Worm (Caenorhabditis elegans) whole organism, mixed stage, embryonic: Measurements from ENCODE around the gene nspc-4.
"Not testable (repeated sequence)": the region's sequence is repeated elsewhere in the genome, so short reads cannot be mapped to it uniquely, and the experiment has no call there.

Experiments
- M03D4.4 ChIP-seq: sonication (generic microtip); optimal IDR thresholded peaks from 2 replicates; lab custom pipeline; 2017; ENCODE audit warnings: mild to moderate bottlenecking, missing genetic modification characterization, missing compliant biosample characterization
- bed-3 ChIP-seq: fragments of 200-800 bp; sonication (Bioruptor generic); optimal IDR thresholded peaks from 3 replicates; lab custom pipeline; 2018; ENCODE audit warnings: mild to moderate bottlenecking, missing genetic modification characterization, moderate library complexity, missing compliant biosample characterization
- ceh-39 ChIP-seq: fragments of 150-350 bp; optimal IDR thresholded peaks from 2 replicates; lab custom pipeline; 2014; ENCODE audit warnings: missing biosample characterization, missing genetic modification characterization
- ceh-83 ChIP-seq: fragments of 200-800 bp; sonication (Bioruptor generic); optimal IDR thresholded peaks from 2 replicates; lab custom pipeline; 2018; ENCODE audit warnings: mild to moderate bottlenecking, missing genetic modification characterization, missing compliant biosample characterization
- drap-1 ChIP-seq: fragments of 200-800 bp; sonication (Bioruptor generic); optimal IDR thresholded peaks from 3 replicates; lab custom pipeline; 2018; ENCODE audit warnings: mild to moderate bottlenecking, missing genetic modification characterization, missing compliant biosample characterization
- elt-1 ChIP-seq: sonication (generic microtip); optimal IDR thresholded peaks from 2 replicates; lab custom pipeline; 2017; ENCODE audit warnings: missing genetic modification characterization, mild to moderate bottlenecking, missing compliant biosample characterization, antibody characterized with exemption, moderate library complexity, borderline replicate concordance; ENCODE audit not compliant: insufficient read depth
- elt-3 ChIP-seq: fragments of 150-350 bp; optimal IDR thresholded peaks from 2 replicates; lab custom pipeline; 2014; ENCODE audit warnings: missing biosample characterization, missing genetic modification characterization
- ham-2 ChIP-seq: fragments of 200-800 bp; sonication (Bioruptor generic); optimal IDR thresholded peaks from 2 replicates; lab custom pipeline; 2018; ENCODE audit warnings: mild to moderate bottlenecking, missing genetic modification characterization, missing compliant biosample characterization
- hlh-1 ChIP-seq: fragments of 150-350 bp; optimal IDR thresholded peaks from 2 replicates; lab custom pipeline; 2014; ENCODE audit warnings: missing biosample characterization, missing genetic modification reagents, missing genetic modification characterization
- lin-13 ChIP-seq: fragments of 150-350 bp; optimal IDR thresholded peaks from 2 replicates; lab custom pipeline; 2014; ENCODE audit warnings: missing biosample characterization, missing genetic modification characterization
- lin-32 ChIP-seq: fragments of 200-800 bp; sonication (Bioruptor generic); optimal IDR thresholded peaks from 2 replicates; lab custom pipeline; 2018; ENCODE audit warnings: mild to moderate bottlenecking, missing genetic modification characterization, missing compliant biosample characterization
- lsy-2 ChIP-seq: fragments of 150-350 bp; optimal IDR thresholded peaks from 2 replicates; lab custom pipeline; 2014; ENCODE audit warnings: missing biosample characterization, missing genetic modification characterization
- mab-5 ChIP-seq: fragments of 150-350 bp; optimal IDR thresholded peaks from 2 replicates; lab custom pipeline; 2014; ENCODE audit warnings: missing biosample characterization, missing genetic modification characterization
- mep-1 ChIP-seq: fragments of 150-350 bp; optimal IDR thresholded peaks from 2 replicates; lab custom pipeline; 2017; ENCODE audit warnings: missing biosample characterization, missing genetic modification reagents, missing genetic modification characterization, inconsistent platforms
- mls-2 ChIP-seq: sonication (generic microtip); optimal IDR thresholded peaks from 2 replicates; lab custom pipeline; 2016; ENCODE audit warnings: mild to moderate bottlenecking, missing genetic modification characterization, moderate library complexity, missing compliant biosample characterization
- nhr-12 ChIP-seq: fragments of 150-350 bp; optimal IDR thresholded peaks from 2 replicates; lab custom pipeline; 2014; ENCODE audit warnings: missing biosample characterization, missing genetic modification characterization
- nhr-2 ChIP-seq: fragments of 150-350 bp; optimal IDR thresholded peaks from 2 replicates; lab custom pipeline; 2014; ENCODE audit warnings: missing biosample characterization, missing genetic modification characterization
- nhr-237 ChIP-seq: fragments of 150-350 bp; optimal IDR thresholded peaks from 2 replicates; lab custom pipeline; 2014; ENCODE audit warnings: missing biosample characterization, missing genetic modification characterization
- nhr-28 ChIP-seq: fragments of 150-350 bp; optimal IDR thresholded peaks from 2 replicates; lab custom pipeline; 2014; ENCODE audit warnings: missing biosample characterization, missing genetic modification characterization
- nhr-76 ChIP-seq: sonication (generic microtip); optimal IDR thresholded peaks from 2 replicates; lab custom pipeline; 2017; ENCODE audit warnings: missing biosample characterization, missing genetic modification characterization
- pha-4 ChIP-seq: fragments of 150-350 bp; optimal IDR thresholded peaks from 2 replicates; lab custom pipeline; 2018; ENCODE audit warnings: missing biosample characterization, missing genetic modification reagents, missing genetic modification characterization
- sem-2 ChIP-seq: fragments of 200-800 bp; sonication (Bioruptor generic); optimal IDR thresholded peaks from 2 replicates; lab custom pipeline; 2018; ENCODE audit warnings: mild to moderate bottlenecking, missing genetic modification characterization, missing compliant biosample characterization
- snpc-4 ChIP-seq: fragments of 150-350 bp; optimal IDR thresholded peaks from 2 replicates; lab custom pipeline; 2014; ENCODE audit warnings: missing biosample characterization, missing genetic modification characterization
- sptf-1 ChIP-seq: sonication (generic microtip); optimal IDR thresholded peaks from 2 replicates; lab custom pipeline; 2017; ENCODE audit warnings: mild to moderate bottlenecking, missing genetic modification characterization, moderate library complexity, missing compliant biosample characterization
- tbx-8 ChIP-seq: fragments of 200-800 bp; sonication (Bioruptor generic); optimal IDR thresholded peaks from 2 replicates; lab custom pipeline; 2018; ENCODE audit warnings: mild to moderate bottlenecking, missing genetic modification characterization, moderate library complexity, missing compliant biosample characterization
- unc-120 ChIP-seq: sonication (generic microtip); optimal IDR thresholded peaks from 2 replicates; lab custom pipeline; 2017; ENCODE audit warnings: missing genetic modification characterization, missing compliant biosample characterization; ENCODE audit not compliant: poor library complexity, severe bottlenecking
- unc-39 ChIP-seq: fragments of 150-350 bp; optimal IDR thresholded peaks from 2 replicates; lab custom pipeline; 2014; ENCODE audit warnings: missing biosample characterization, missing genetic modification characterization
- unc-62 ChIP-seq: fragments of 150-350 bp; optimal IDR thresholded peaks from 2 replicates; lab custom pipeline; 2014; ENCODE audit warnings: missing biosample characterization, missing genetic modification reagents, missing genetic modification characterization
- zip-8 ChIP-seq: fragments of 150-350 bp; optimal IDR thresholded peaks from 2 replicates; lab custom pipeline; 2014; ENCODE audit warnings: missing biosample characterization, missing genetic modification characterization
- ztf-11 ChIP-seq: fragments of 150-350 bp; optimal IDR thresholded peaks from 2 replicates; lab custom pipeline; 2014; ENCODE audit warnings: missing biosample characterization, missing genetic modification characterization

The nspc-4 gene

DNA sequence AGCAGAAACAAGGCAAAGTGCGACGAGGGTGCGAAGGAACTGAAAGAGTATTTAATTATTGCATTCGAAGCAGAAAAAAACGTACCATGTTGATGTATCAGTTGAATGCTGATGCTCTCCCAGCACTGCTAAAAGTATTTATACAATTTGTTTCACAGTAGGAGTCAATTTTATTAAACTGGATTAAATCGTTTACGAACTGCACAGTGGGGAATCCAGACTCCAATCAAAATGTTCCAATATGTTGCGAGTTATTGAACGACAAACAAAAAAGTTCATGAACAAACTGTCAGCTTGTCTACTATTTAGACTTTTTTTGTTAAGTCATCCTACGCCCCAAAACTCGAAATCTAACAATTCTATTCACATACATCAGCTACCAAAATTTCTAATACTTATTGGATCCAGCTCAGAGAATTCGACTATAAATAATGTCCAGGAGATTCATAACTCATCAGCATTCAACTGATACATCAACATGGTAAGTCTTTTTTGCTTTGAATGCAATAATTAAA is at the start of gene nspc-4, which contains the start of gene nspc-5:
nspc-4 (minus strand) TSS at position 101 of the 515 bp plus-strand sequence.
nspc-5 (plus strand) TSS at position 465 of the 515 bp plus-strand sequence.
- not testable (repeated sequence) for TF ChIP-seq nhr-2; tbx-8 (GFP tag; lab: Kevin White, UChicago); mep-1 (tag; lab: Kevin White, UChicago)

DNA sequence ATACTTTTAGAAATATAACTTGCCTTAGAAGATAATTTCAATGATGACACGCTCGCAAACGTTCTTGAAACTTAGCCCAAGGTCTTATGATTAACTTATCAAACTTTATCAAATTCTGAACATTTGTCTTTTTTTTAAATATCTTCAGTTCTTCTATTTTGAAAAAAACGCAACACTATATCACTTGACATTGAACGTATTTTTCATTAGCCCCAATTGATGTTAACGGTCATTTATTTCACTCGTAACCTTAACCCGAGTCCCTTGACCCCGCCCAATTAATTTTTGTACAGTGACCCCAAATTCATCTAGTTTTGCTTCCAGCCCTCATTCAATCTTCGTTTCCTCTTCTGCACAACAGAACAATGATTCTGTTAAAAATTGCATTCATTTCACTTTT is 47.7 kb upstream of the nspc-4 start, which contains the start of gene F18E9.3:
F18E9.3 (plus strand) TSS at position 311 of the 400 bp plus-strand sequence.
- no peak for TF ChIP-seq nhr-76 (tag; lab: Kevin White, UChicago)
- TF ChIP-seq ham-2 (GFP tag; lab: Kevin White, UChicago) = no peak
- TF ChIP-seq ceh-83 (GFP tag; lab: Kevin White, UChicago) = no peak
- no peak for TF ChIP-seq zip-8 (tag; lab: Kevin White, UChicago)
- TF ChIP-seq unc-62 (GFP tag; lab: Kevin White, UChicago) = no peak
- no peak for TF ChIP-seq drap-1
- no peak for TF ChIP-seq bed-3 (GFP tag; lab: Kevin White, UChicago)
- TF ChIP-seq unc-120 (tag; lab: Kevin White, UChicago) = no peak
- TF ChIP-seq ceh-39 (tag; lab: Kevin White, UChicago) = no peak
- no peak for TF ChIP-seq nhr-28
- no peak for TF ChIP-seq mls-2 (tag; lab: Kevin White, UChicago)
- TF ChIP-seq elt-1 (tag; lab: Kevin White, UChicago) = no peak
- no peak for TF ChIP-seq snpc-4 (tag; lab: Kevin White, UChicago)
- TF ChIP-seq nhr-12 (tag; lab: Kevin White, UChicago) = no peak
- no peak for TF ChIP-seq mab-5 (tag; lab: Kevin White, UChicago)
- TF ChIP-seq sptf-1 (tag; lab: Kevin White, UChicago) = no peak

DNA sequence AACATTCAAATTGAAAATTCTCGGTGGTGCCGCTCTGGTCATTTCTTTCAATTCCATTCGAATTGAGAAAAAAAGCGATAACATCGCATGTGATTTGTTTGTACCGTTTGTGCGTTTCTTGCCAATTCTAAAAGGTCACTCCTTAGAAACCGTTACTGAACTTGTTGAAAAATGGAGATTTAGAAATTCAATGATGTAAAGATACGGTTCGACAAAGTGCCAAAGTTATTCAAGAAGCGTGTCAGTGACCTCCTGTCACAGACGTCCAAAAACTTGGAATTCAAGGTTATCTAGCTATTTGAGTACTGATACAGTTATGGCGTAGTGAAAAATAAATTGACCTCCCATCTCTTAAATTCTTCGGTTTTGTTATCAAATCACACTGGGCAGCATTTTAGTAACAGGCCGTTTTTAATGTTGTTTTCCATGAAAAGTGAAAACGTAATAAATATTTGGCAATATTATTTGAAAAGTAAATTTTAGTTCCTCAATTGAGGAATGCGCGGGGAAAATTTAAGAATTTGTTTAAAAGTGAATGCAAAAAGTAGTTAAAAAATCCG is 46.7 kb upstream of the nspc-4 start:
- TF ChIP-seq M03D4.4 = no peak
- TF ChIP-seq nhr-12 (tag; lab: Kevin White, UChicago) = no peak
- TF ChIP-seq lin-13 (tag; lab: Kevin White, UChicago) = no peak
- TF ChIP-seq sem-2 (GFP tag; lab: Kevin White, UChicago) = no peak
- TF ChIP-seq drap-1 = no peak
- TF ChIP-seq ztf-11 (tag; lab: Kevin White, UChicago) = no peak
- TF ChIP-seq unc-120 (tag; lab: Kevin White, UChicago) = no peak
- TF ChIP-seq tbx-8 (GFP tag; lab: Kevin White, UChicago) = no peak

DNA sequence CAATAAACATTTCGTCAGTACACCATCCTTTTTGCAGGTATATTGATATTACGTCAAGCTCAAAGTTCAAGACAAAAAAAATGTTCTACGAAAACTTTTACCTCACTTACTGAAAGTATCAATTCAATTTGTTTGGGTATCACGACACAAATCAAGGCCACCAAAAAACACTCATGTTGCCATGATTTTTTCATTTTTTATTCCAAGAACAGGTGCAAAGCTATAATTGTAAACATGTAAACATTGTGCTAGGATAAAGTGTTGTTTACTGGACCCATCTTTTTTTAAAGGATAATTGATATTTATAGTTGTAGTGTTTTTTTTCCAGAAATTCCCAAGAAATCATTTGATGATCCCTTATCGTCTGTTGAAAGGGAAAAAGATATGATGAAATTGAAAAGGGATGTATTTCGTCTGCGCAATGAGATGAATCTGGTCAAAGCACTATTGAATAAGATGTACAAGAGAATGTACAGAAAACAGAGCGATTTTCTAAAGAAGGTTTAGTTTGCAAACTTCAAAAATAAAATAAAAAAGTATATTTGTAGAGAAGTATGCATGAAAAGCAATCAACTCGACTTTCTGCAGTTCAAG is 44.7 kb upstream of the nspc-4 start:
- TF ChIP-seq tbx-8 (GFP tag; lab: Kevin White, UChicago) (no peak), nhr-237 (tag; lab: Kevin White, UChicago) (no peak), lsy-2 (tag; lab: Kevin White, UChicago) (no peak), mep-1 (tag; lab: Kevin White, UChicago) (no peak), lin-32 (GFP tag; lab: Kevin White, UChicago) (no peak), hlh-1 (tag; lab: Kevin White, UChicago) (no peak), nhr-28 (no peak), unc-120 (tag; lab: Kevin White, UChicago) (no peak), elt-3 (tag; lab: Kevin White, UChicago) (no peak), lin-13 (tag; lab: Kevin White, UChicago) (no peak), pha-4 (tag; lab: Kevin White, UChicago) (no peak), unc-39 (tag; lab: Kevin White, UChicago) (no peak), unc-62 (GFP tag; lab: Kevin White, UChicago) (no peak), nhr-76 (tag; lab: Kevin White, UChicago) (no peak)

DNA sequence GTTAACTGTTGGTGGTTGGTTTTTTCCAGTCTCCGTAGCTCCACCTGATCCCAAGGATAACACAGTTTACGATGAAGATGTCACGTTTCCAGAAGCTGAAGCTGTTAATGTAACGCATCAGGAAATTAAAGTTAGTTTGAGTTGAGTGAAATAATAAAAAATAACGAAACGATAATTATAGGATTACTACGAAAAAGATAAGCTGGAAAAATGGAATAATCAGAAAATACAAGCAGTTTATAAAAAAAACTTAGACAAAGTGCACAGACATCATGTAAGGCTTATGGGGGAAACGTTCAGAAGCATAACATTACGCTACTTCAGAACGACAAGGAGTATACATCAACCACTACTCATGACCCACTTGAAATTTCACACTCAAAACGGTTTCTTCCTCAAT is 43.3 kb upstream of the nspc-4 start, which contains the start of gene F18E9.8:
F18E9.8 (minus strand) TSS at position 101 of the 400 bp plus-strand sequence.
- TF ChIP-seq unc-39 (tag; lab: Kevin White, UChicago) = no peak
- no peak for TF ChIP-seq elt-1 (tag; lab: Kevin White, UChicago)
- no peak for TF ChIP-seq snpc-4 (tag; lab: Kevin White, UChicago)
